Worm (Caenorhabditis elegans) whole organism, L4 larva: ENCODE results near the gene str-2.

Source experiments
- F44E2.7 ChIP-seq: fragments of 200-800 bp; sonication (Bioruptor generic); IDR thresholded peaks from 2 replicates; pipeline ENCODE4 v2.1.2; 2022; ENCODE audit warnings: missing genetic modification characterization, missing compliant biosample characterization
- Y105C5A.15 ChIP-seq: fragments of 200-800 bp; sonication (Bioruptor generic); IDR thresholded peaks from 2 replicates; pipeline ENCODE4 v1.3.6; 2022; ENCODE audit warnings: missing genetic modification characterization, missing compliant biosample characterization
- Y75B8A.6 ChIP-seq: fragments of 200-800 bp; sonication (Bioruptor generic); IDR thresholded peaks from 2 replicates; pipeline ENCODE4 v1.3.6; 2022; ENCODE audit warnings: missing genetic modification reagents, missing genetic modification characterization, missing compliant biosample characterization
- aly-2 ChIP-seq: sonication (generic microtip); optimal IDR thresholded peaks from 2 replicates; lab custom pipeline; 2018; ENCODE audit warnings: missing biosample characterization, missing genetic modification characterization
- arid-1 ChIP-seq: fragments of 200-800 bp; sonication (Bioruptor generic); conservative IDR thresholded peaks from 2 replicates; pipeline ENCODE4 v1.3.6; 2022; ENCODE audit warnings: missing genetic modification reagents, missing genetic modification characterization, missing compliant biosample characterization
- ceh-20 ChIP-seq: fragments of 200-800 bp; sonication (Bioruptor generic); IDR thresholded peaks from 2 replicates; pipeline ENCODE4 v1.3.6; 2022; ENCODE audit warnings: missing genetic modification reagents, missing genetic modification characterization, missing compliant biosample characterization
- ceh-28 ChIP-seq: fragments of 150-350 bp; optimal IDR thresholded peaks from 2 replicates; lab custom pipeline; 2014; ENCODE audit warnings: missing biosample characterization, missing genetic modification reagents, missing genetic modification characterization
- ceh-82 ChIP-seq: sonication (generic microtip); optimal IDR thresholded peaks from 2 replicates; lab custom pipeline; 2017; ENCODE audit warnings: missing biosample characterization, missing genetic modification characterization
- daf-16 ChIP-seq, 3 experiments: sonication (generic microtip); optimal IDR thresholded peaks; 2 replicates each; lab custom pipeline; 2016 to 2017; ENCODE audit warnings: missing genetic modification characterization in 3 of 3, missing genetic modification reagents in 3 of 3, mild to moderate bottlenecking in 2 of 3, missing compliant biosample characterization in 2 of 3, missing biosample characterization in 1 of 3, moderate library complexity in 1 of 3
- daf-8 ChIP-seq: fragments of 200-800 bp; sonication (Bioruptor generic); IDR thresholded peaks from 2 replicates; pipeline ENCODE4 v1.3.6; 2022; ENCODE audit warnings: missing genetic modification characterization, missing compliant biosample characterization
- dpl-1 ChIP-seq: fragments of 150-350 bp; optimal IDR thresholded peaks from 2 replicates; lab custom pipeline; 2014; ENCODE audit warnings: missing biosample characterization, missing genetic modification reagents, missing genetic modification characterization
- duxl-1 ChIP-seq: sonication (generic microtip); optimal IDR thresholded peaks from 2 replicates; lab custom pipeline; 2016; ENCODE audit warnings: mild to moderate bottlenecking, missing genetic modification characterization, moderate library complexity, missing compliant biosample characterization; ENCODE audit not compliant: poor library complexity
- fkh-10 ChIP-seq: fragments of 150-350 bp; optimal IDR thresholded peaks from 2 replicates; lab custom pipeline; 2014; ENCODE audit warnings: missing biosample characterization, missing genetic modification reagents, missing genetic modification characterization
- fos-1 ChIP-seq: fragments of 150-350 bp; optimal IDR thresholded peaks from 2 replicates; lab custom pipeline; 2014; ENCODE audit warnings: missing biosample characterization, missing genetic modification characterization
- gei-8 ChIP-seq: fragments of 200-800 bp; sonication (Bioruptor generic); optimal IDR thresholded peaks from 2 replicates; lab custom pipeline; 2018; ENCODE audit warnings: mild to moderate bottlenecking, missing genetic modification characterization, missing compliant biosample characterization
- hif-1 ChIP-seq, 2 experiments: sonication (generic microtip); optimal IDR thresholded peaks; 2 replicates each; lab custom pipeline; 2016 to 2017; ENCODE audit warnings: missing compliant biosample characterization in 2 of 2, missing genetic modification characterization in 2 of 2, missing genetic modification reagents in 2 of 2, missing genotype in 2 of 2, mild to moderate bottlenecking in 1 of 2
- hlh-30 ChIP-seq: sonication (generic microtip); optimal IDR thresholded peaks from 2 replicates; lab custom pipeline; 2017; ENCODE audit warnings: antibody characterized with exemption, mild to moderate bottlenecking, missing genetic modification characterization, missing compliant biosample characterization; ENCODE audit not compliant: insufficient read depth
- hmg-1.1 ChIP-seq: fragments of 200-800 bp; sonication (Bioruptor generic); IDR thresholded peaks from 2 replicates; pipeline ENCODE4 v1.3.6; 2022; ENCODE audit warnings: missing genetic modification reagents, missing genetic modification characterization, missing compliant biosample characterization
- lin-13 ChIP-seq: fragments of 150-350 bp; optimal IDR thresholded peaks from 2 replicates; lab custom pipeline; 2014; ENCODE audit warnings: missing biosample characterization, missing genetic modification reagents, missing genetic modification characterization
- lin-15B ChIP-seq: fragments of 150-350 bp; sonication (generic microtip); optimal IDR thresholded peaks from 3 replicates; lab custom pipeline; 2014; ENCODE audit warnings: missing biosample characterization, missing genetic modification characterization
- lin-29 ChIP-seq: fragments of 200-800 bp; sonication (Bioruptor generic); IDR thresholded peaks from 2 replicates; pipeline ENCODE4 v1.3.6; 2022; ENCODE audit warnings: missing genetic modification reagents, missing genetic modification characterization, missing compliant biosample characterization
- madf-5 ChIP-seq, 2 experiments: fragments of 200-800 bp; sonication (Bioruptor generic); IDR thresholded peaks; 2 replicates each; pipeline ENCODE4 v1.3.6; 2022; ENCODE audit warnings: missing compliant biosample characterization in 2 of 2, missing genetic modification characterization in 2 of 2
- mdl-1 ChIP-seq, 2 experiments: fragments of 150-350 bp in 1 of 2; sonication (generic microtip) in 1 of 2; optimal IDR thresholded peaks; 2 replicates each; lab custom pipeline; 2014 to 2017; ENCODE audit warnings: missing biosample characterization in 2 of 2, missing genetic modification characterization in 2 of 2
- mxl-3 ChIP-seq: fragments of 200-800 bp; sonication (Bioruptor generic); optimal IDR thresholded peaks from 2 replicates; lab custom pipeline; 2018; ENCODE audit warnings: mild to moderate bottlenecking, missing genetic modification characterization, missing compliant biosample characterization
- nhr-10 ChIP-seq: fragments of 150-350 bp; optimal IDR thresholded peaks from 2 replicates; lab custom pipeline; 2014; ENCODE audit warnings: missing biosample characterization, missing genetic modification characterization
- nhr-102 ChIP-seq: sonication (generic microtip); optimal IDR thresholded peaks from 2 replicates; lab custom pipeline; 2016; ENCODE audit warnings: mild to moderate bottlenecking, missing genetic modification characterization, moderate library complexity, missing compliant biosample characterization
- nhr-111 ChIP-seq: fragments of 200-800 bp; sonication (Bioruptor generic); optimal IDR thresholded peaks from 2 replicates; lab custom pipeline; 2018; ENCODE audit warnings: mild to moderate bottlenecking, missing genetic modification characterization, missing compliant biosample characterization
- nhr-28 ChIP-seq: fragments of 150-350 bp; optimal IDR thresholded peaks from 2 replicates; lab custom pipeline; 2014; ENCODE audit warnings: missing biosample characterization, missing genetic modification characterization
- nhr-41 ChIP-seq: fragments of 200-800 bp; sonication (Bioruptor generic); IDR thresholded peaks from 2 replicates; pipeline ENCODE4 v1.3.6; 2022; ENCODE audit warnings: missing genetic modification reagents, missing genetic modification characterization, missing compliant biosample characterization
- nhr-42 ChIP-seq: fragments of 200-800 bp; sonication (Bioruptor generic); IDR thresholded peaks from 2 replicates; pipeline ENCODE4 v1.3.6; 2022; ENCODE audit warnings: missing genetic modification characterization, missing compliant biosample characterization
- nhr-76 ChIP-seq: fragments of 150-350 bp; optimal IDR thresholded peaks from 2 replicates; lab custom pipeline; 2014; ENCODE audit warnings: missing biosample characterization, missing genetic modification characterization
- pha-4 ChIP-seq, 2 experiments: fragments of 150-350 bp in 1 of 2; fragments of 200-800 bp in 1 of 2; sonication (Bioruptor generic) in 1 of 2; IDR thresholded peaks in 1 of 2; optimal IDR thresholded peaks in 1 of 2; 2 replicates each; pipeline versions ENCODE4 v1.3.6 to Lab custom; 2014 to 2022; ENCODE audit warnings: missing genetic modification characterization in 2 of 2, missing genetic modification reagents in 2 of 2, missing biosample characterization in 1 of 2, missing compliant biosample characterization in 1 of 2
- rbr-2 ChIP-seq: sonication (generic microtip); optimal IDR thresholded peaks from 2 replicates; lab custom pipeline; 2016; ENCODE audit warnings: missing genotype, missing genetic modification characterization, missing compliant biosample characterization
- tag-97 ChIP-seq: fragments of 200-800 bp; sonication (Bioruptor generic); IDR thresholded peaks from 2 replicates; pipeline ENCODE4 v1.3.6; 2022; ENCODE audit warnings: missing genetic modification characterization, missing compliant biosample characterization
- unc-130 ChIP-seq: sonication (generic microtip); optimal IDR thresholded peaks from 2 replicates; lab custom pipeline; 2016; ENCODE audit warnings: missing genetic modification reagents, missing genetic modification characterization, missing compliant biosample characterization
- zfp-2 ChIP-seq: sonication (generic microtip); optimal IDR thresholded peaks from 2 replicates; lab custom pipeline; 2016; ENCODE audit warnings: mild to moderate bottlenecking, missing genetic modification characterization, missing compliant biosample characterization
- zfp-3 ChIP-seq: fragments of 200-800 bp; sonication (Bioruptor generic); conservative IDR thresholded peaks from 2 replicates; pipeline ENCODE4 v1.3.6; 2022; ENCODE audit warnings: missing genetic modification reagents, missing genetic modification characterization, missing compliant biosample characterization
- ztf-11 ChIP-seq: fragments of 150-350 bp; optimal IDR thresholded peaks from 2 replicates; lab custom pipeline; 2014; ENCODE audit warnings: missing biosample characterization, missing genetic modification characterization
- ztf-7 ChIP-seq: fragments of 150-350 bp; optimal IDR thresholded peaks from 2 replicates; lab custom pipeline; 2014; ENCODE audit warnings: missing biosample characterization, missing genetic modification characterization

The str-2 gene

DNA sequence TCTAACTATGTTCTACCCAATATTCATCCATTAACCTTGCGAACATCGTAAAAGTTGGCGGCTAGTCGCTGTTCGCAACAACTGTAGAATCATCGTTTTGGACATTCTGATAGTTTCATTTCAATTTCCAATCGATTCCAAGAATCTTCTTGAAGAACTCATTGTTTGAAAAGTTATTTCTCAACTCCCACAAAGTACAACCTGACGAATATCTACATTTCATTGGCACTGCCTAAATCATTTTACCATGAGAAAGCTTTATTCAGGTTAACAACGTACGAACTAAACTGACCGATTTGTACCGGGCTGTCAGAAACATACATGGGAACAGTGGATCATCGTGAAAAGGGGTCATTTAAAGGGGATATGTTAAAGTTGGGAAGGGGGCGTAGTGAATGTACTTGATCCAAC, 37.3 kb downstream of the str-2 start, which contains the start of gene F46B6.6 (continued):
- TF ChIP-seq fos-1 (tag; lab: Kevin White, UChicago) (no peak), ztf-11 (tag; lab: Kevin White, UChicago) (no peak), mxl-3 (GFP tag; lab: Kevin White, UChicago) (no peak), ceh-82 (tag; lab: Kevin White, UChicago) (no peak), mdl-1 (tag; optimal IDR thresholded peaks at IDR 0.05; lab: Kevin White, UChicago) (no peak), tag-97 (GFP tag; lab: Robert Waterston, UW) (no peak), unc-130 (GFP tag; lab: Kevin White, UChicago) (peak; percentile 10), ceh-28 (tag; lab: Kevin White, UChicago) (no peak), nhr-102 (peak; percentile 26), hif-1 (tag; optimal IDR thresholded peaks at IDR 0.05; lab: Kevin White, UChicago) (no peak), gei-8 (GFP tag; lab: Kevin White, UChicago) (no peak), Y75B8A.6 (no peak), nhr-76 (no peak), lin-29 (no peak), nhr-111 (GFP tag; lab: Kevin White, UChicago) (peak; percentile 0), fkh-10 (GFP tag; lab: Kevin White, UChicago) (no peak), daf-16 (GFP tag; optimal IDR thresholded peaks at IDR 0.05; lab: Kevin White, UChicago) (no peak), daf-16 (tag; optimal IDR thresholded peaks at IDR 0.05; lab: Kevin White, UChicago) (no peak), aly-2 (tag; lab: Kevin White, UChicago) (no peak), zfp-2 (no peak), hmg-1.1 (no peak), lin-15B (tag; lab: Kevin White, UChicago) (no peak), madf-5 (GFP tag; IDR thresholded peaks at IDR 0.05; lab: Robert Waterston, UW) (no peak), hlh-30 (tag; lab: Kevin White, UChicago) (no peak), Y105C5A.15 (GFP tag; lab: Robert Waterston, UW) (no peak), lin-13 (GFP tag; lab: Kevin White, UChicago) (no peak), arid-1 (GFP tag; lab: Robert Waterston, UW) (0 out of 2 replicates have a peak, but pooled peaks have one; percentile 21), duxl-1 (tag; lab: Kevin White, UChicago) (no peak), F44E2.7 (GFP tag; lab: Robert Waterston, UW) (no peak), nhr-10 (tag; lab: Kevin White, UChicago) (no peak), zfp-3 (GFP tag; lab: Robert Waterston, UW) (0 out of 2 replicates have a peak, but pooled peaks have one; percentile 10)

DNA sequence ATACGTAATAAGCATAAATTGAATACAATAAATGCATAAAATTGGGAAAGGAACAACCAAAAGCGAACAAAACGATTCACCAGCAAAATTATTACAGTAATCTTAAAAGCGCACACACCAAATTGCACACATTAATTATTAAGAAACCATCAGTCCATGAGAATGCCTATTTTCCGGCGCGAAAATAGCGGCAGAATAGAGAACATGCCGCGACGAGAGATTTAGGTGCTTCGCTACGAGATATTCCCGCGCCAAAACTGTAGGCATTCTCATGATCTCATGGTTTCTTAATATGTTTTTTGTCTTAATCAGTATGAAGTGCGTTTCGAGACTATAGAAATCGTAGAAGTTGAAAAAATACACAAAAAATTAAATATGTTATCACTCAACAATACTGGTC, 39.8 kb downstream of the str-2 start:
- no peak for TF ChIP-seq nhr-42 (GFP tag; lab: Robert Waterston, UW)
- no peak for TF ChIP-seq pha-4 (GFP tag; IDR thresholded peaks at IDR 0.05; lab: Robert Waterston, UW)
- TF ChIP-seq pha-4 (tag; optimal IDR thresholded peaks at IDR 0.05; lab: Kevin White, UChicago) = no peak
- TF ChIP-seq F44E2.7 (GFP tag; lab: Robert Waterston, UW) = no peak
- no peak for TF ChIP-seq rbr-2 (tag; lab: Kevin White, UChicago)
- no peak for TF ChIP-seq nhr-28 (tag; lab: Kevin White, UChicago)
- TF ChIP-seq daf-8 (GFP tag; lab: Robert Waterston, UW) = no peak
- no peak for TF ChIP-seq madf-5 (GFP tag; IDR thresholded peaks at IDR 0.05; lab: Robert Waterston, UW)
- TF ChIP-seq dpl-1 = no peak
- no peak for TF ChIP-seq daf-16 (GFP tag; optimal IDR thresholded peaks at IDR 0.05; lab: Kevin White, UChicago)
- TF ChIP-seq daf-16 (tag; optimal IDR thresholded peaks at IDR 0.05; lab: Kevin White, UChicago) = no peak
- no peak for TF ChIP-seq zfp-2
- no peak for TF ChIP-seq ceh-20 (GFP tag; lab: Robert Waterston, UW)
- no peak for TF ChIP-seq nhr-41
- TF ChIP-seq arid-1 (GFP tag; lab: Robert Waterston, UW) = no peak
- TF ChIP-seq ztf-7 (tag; lab: Kevin White, UChicago) = no peak
- no peak for TF ChIP-seq lin-29
- TF ChIP-seq Y75B8A.6 = no peak
- TF ChIP-seq lin-13 (GFP tag; lab: Kevin White, UChicago) = no peak
- TF ChIP-seq, all 104 proteins: peak for 0
